Worm (Caenorhabditis elegans) whole organism, midembryonic: ENCODE data around the gene C29F3.7.

Experiments used
- med-1 ChIP-seq: sonication (generic microtip); optimal IDR thresholded peaks from 2 replicates; lab custom pipeline; 2017; ENCODE audit warnings: missing genetic modification characterization, mild to moderate bottlenecking, missing compliant biosample characterization, antibody characterized with exemption, missing genetic modification reagents; ENCODE audit not compliant: insufficient read depth
- tab-1 ChIP-seq: fragments of 200-800 bp; sonication (Bioruptor generic); IDR thresholded peaks from 2 replicates; pipeline ENCODE4 v1.3.6; 2022; ENCODE audit warnings: missing genetic modification characterization, missing compliant biosample characterization
- ztf-23 ChIP-seq: fragments of 200-800 bp; sonication (Bioruptor generic); IDR thresholded peaks from 2 replicates; pipeline ENCODE4 v1.3.6; 2022; ENCODE audit warnings: missing genetic modification reagents, missing genetic modification characterization, missing compliant biosample characterization

DNA sequence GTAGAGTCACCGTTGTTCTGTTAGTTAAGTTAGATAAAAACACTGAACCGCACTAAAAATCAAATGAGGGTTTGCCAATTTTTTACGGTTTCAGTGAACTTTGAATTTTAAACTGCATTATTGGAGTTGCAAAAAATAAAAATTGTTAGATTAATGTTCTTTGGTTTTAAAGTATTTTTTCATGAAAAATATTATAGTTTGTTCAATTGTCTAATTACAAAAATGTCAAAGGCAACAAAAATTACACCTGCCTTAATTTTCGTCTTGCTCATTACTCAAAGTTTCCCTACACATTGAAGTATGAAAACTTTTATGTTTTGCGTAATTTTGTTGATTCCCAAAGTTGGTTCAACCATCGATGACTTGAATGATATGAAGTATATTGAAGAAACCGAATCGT lies 43.9 kb upstream of the C29F3.7 start, which contains the start of gene irld-62:
- TF ChIP-seq tab-1 (GFP tag; lab: Robert Waterston, UW) (no peak), med-1 (no peak), ztf-23 (GFP tag; lab: Robert Waterston, UW) (no peak)
